Worm (Caenorhabditis elegans) whole organism, L2 larva: ENCODE measurements around the gene B0563.7.

ENCODE experiments used
- C34F6.9 ChIP-seq: fragments of 150-350 bp; optimal IDR thresholded peaks from 2 replicates; lab custom pipeline; 2014; ENCODE audit warnings: missing biosample characterization, missing genetic modification characterization
- alr-1 ChIP-seq: fragments of 150-350 bp; optimal IDR thresholded peaks from 2 replicates; lab custom pipeline; 2014; ENCODE audit warnings: missing biosample characterization, missing genetic modification characterization
- aly-2 ChIP-seq: fragments of 150-350 bp; optimal IDR thresholded peaks from 2 replicates; lab custom pipeline; 2014; ENCODE audit warnings: missing biosample characterization, missing genetic modification characterization
- ama-1 ChIP-seq: fragments of 150-350 bp; optimal IDR thresholded peaks from 2 replicates; lab custom pipeline; 2018; ENCODE audit warnings: inconsistent platforms
- blmp-1 ChIP-seq: sonication (generic microtip); optimal IDR thresholded peaks from 2 replicates; lab custom pipeline; 2017; ENCODE audit warnings: missing genetic modification characterization, mild to moderate bottlenecking, missing compliant biosample characterization, antibody characterized with exemption, moderate library complexity; ENCODE audit not compliant: insufficient read depth
- crh-2 ChIP-seq: sonication (generic microtip); optimal IDR thresholded peaks from 2 replicates; lab custom pipeline; 2017; ENCODE audit warnings: missing biosample characterization, missing genetic modification characterization
- dmd-4 ChIP-seq: sonication (generic microtip); optimal IDR thresholded peaks from 2 replicates; lab custom pipeline; 2017; ENCODE audit warnings: missing biosample characterization, missing genetic modification characterization
- egl-27 ChIP-seq: sonication (generic microtip); optimal IDR thresholded peaks from 3 replicates; lab custom pipeline; 2017; ENCODE audit warnings: missing biosample characterization, missing genetic modification reagents, missing genetic modification characterization
- fos-1 ChIP-seq: fragments of 150-350 bp; optimal IDR thresholded peaks from 2 replicates; lab custom pipeline; 2014; ENCODE audit warnings: missing biosample characterization, missing genetic modification characterization
- gmeb-1 ChIP-seq: fragments of 150-350 bp; optimal IDR thresholded peaks from 2 replicates; lab custom pipeline; 2014; ENCODE audit warnings: missing biosample characterization, missing genetic modification characterization
- lin-39 ChIP-seq: fragments of 150-350 bp; optimal IDR thresholded peaks from 2 replicates; lab custom pipeline; 2014; ENCODE audit warnings: missing biosample characterization, missing genetic modification reagents, missing genetic modification characterization
- lsy-2 ChIP-seq, 2 experiments: fragments of 150-350 bp in 1 of 2; sonication (generic microtip) in 1 of 2; optimal IDR thresholded peaks; 2 replicates each; lab custom pipeline; 2014 to 2017; ENCODE audit warnings: missing biosample characterization in 2 of 2, missing genetic modification characterization in 2 of 2
- mab-5 ChIP-seq: fragments of 150-350 bp; optimal IDR thresholded peaks from 2 replicates; lab custom pipeline; 2014; ENCODE audit warnings: missing biosample characterization, missing genetic modification characterization
- mbf-1 ChIP-seq: sonication (generic microtip); optimal IDR thresholded peaks from 2 replicates; lab custom pipeline; 2017; ENCODE audit warnings: missing biosample characterization, missing genetic modification characterization
- mdl-1 ChIP-seq, 2 experiments: fragments of 150-350 bp in 1 of 2; sonication (generic microtip) in 1 of 2; optimal IDR thresholded peaks; 2 replicates each; lab custom pipeline; 2017; ENCODE audit warnings: missing biosample characterization in 2 of 2, missing genetic modification characterization in 2 of 2
- nhr-10 ChIP-seq: sonication (generic microtip); optimal IDR thresholded peaks from 2 replicates; lab custom pipeline; 2017; ENCODE audit warnings: missing biosample characterization, missing genetic modification characterization
- nhr-11 ChIP-seq: fragments of 150-350 bp; optimal IDR thresholded peaks from 2 replicates; lab custom pipeline; 2014; ENCODE audit warnings: missing biosample characterization, missing genetic modification characterization
- nhr-12 ChIP-seq: fragments of 150-350 bp; optimal IDR thresholded peaks from 2 replicates; lab custom pipeline; 2014; ENCODE audit warnings: missing biosample characterization, missing genetic modification characterization
- nhr-129 ChIP-seq: fragments of 150-350 bp; optimal IDR thresholded peaks from 2 replicates; lab custom pipeline; 2014; ENCODE audit warnings: missing biosample characterization, missing genetic modification characterization
- nhr-21 ChIP-seq: fragments of 150-350 bp; optimal IDR thresholded peaks from 2 replicates; lab custom pipeline; 2014; ENCODE audit warnings: missing biosample characterization, missing genetic modification characterization
- nhr-23 ChIP-seq: fragments of 150-350 bp; optimal IDR thresholded peaks from 2 replicates; lab custom pipeline; 2014; ENCODE audit warnings: missing biosample characterization, missing genetic modification reagents, missing genetic modification characterization
- nhr-25 ChIP-seq: fragments of 150-350 bp; sonication (generic microtip); optimal IDR thresholded peaks from 3 replicates; lab custom pipeline; 2014; ENCODE audit warnings: missing biosample characterization, missing genetic modification characterization
- nhr-6 ChIP-seq: fragments of 150-350 bp; optimal IDR thresholded peaks from 2 replicates; lab custom pipeline; 2014; ENCODE audit warnings: missing biosample characterization, missing genetic modification characterization
- peb-1 ChIP-seq: fragments of 150-350 bp; optimal IDR thresholded peaks from 2 replicates; lab custom pipeline; 2014; ENCODE audit warnings: missing biosample characterization, missing genetic modification characterization
- skn-1 ChIP-seq: sonication (generic microtip); optimal IDR thresholded peaks from 2 replicates; lab custom pipeline; 2017; ENCODE audit warnings: missing biosample characterization, missing genetic modification characterization
- sma-3 ChIP-seq: sonication (generic microtip); optimal IDR thresholded peaks from 2 replicates; lab custom pipeline; 2016; ENCODE audit warnings: missing genetic modification reagents, missing genetic modification characterization, missing compliant biosample characterization
- sma-9 ChIP-seq, 2 experiments: fragments of 150-350 bp in 1 of 2; sonication (generic microtip) in 1 of 2; optimal IDR thresholded peaks; 2 replicates each; lab custom pipeline; 2014 to 2016; ENCODE audit warnings: missing genetic modification characterization in 2 of 2, mild to moderate bottlenecking in 1 of 2, missing biosample characterization in 1 of 2, missing compliant biosample characterization in 1 of 2, missing genetic modification reagents in 1 of 2, moderate library complexity in 1 of 2
- snpc-4 ChIP-seq: fragments of 150-350 bp; optimal IDR thresholded peaks from 2 replicates; lab custom pipeline; 2014; ENCODE audit warnings: missing biosample characterization, missing genetic modification characterization
- unc-39 ChIP-seq: fragments of 150-350 bp; optimal IDR thresholded peaks from 2 replicates; lab custom pipeline; 2014; ENCODE audit warnings: missing biosample characterization, missing genetic modification characterization
- zag-1 ChIP-seq: fragments of 150-350 bp; optimal IDR thresholded peaks from 2 replicates; lab custom pipeline; 2014; ENCODE audit warnings: missing biosample characterization, missing genetic modification characterization
- ztf-1 ChIP-seq: fragments of 200-800 bp; sonication (Bioruptor generic); conservative IDR thresholded peaks from 2 replicates; pipeline ENCODE4 v1.3.6; 2022; ENCODE audit warnings: missing genetic modification characterization, missing compliant biosample characterization
- ztf-11 ChIP-seq: sonication (generic microtip); optimal IDR thresholded peaks from 2 replicates; lab custom pipeline; 2017; ENCODE audit warnings: missing biosample characterization, missing genetic modification characterization
- ztf-4 ChIP-seq: fragments of 150-350 bp; optimal IDR thresholded peaks from 2 replicates; lab custom pipeline; 2014; ENCODE audit warnings: missing biosample characterization, missing genetic modification characterization

Gene B0563.7

ce11 chrX:9171241-9171640 lies 17.1 kb upstream of the B0563.7 start, which contains the start of gene B0563.1:
Gene B0563.1 (plus strand): TSS chrX:9171541.
- TF ChIP-seq sma-3 (no peak), lin-39 (tag; lab: Kevin White, UChicago) (no peak), nhr-129 (tag; lab: Kevin White, UChicago) (no peak), skn-1 (tag; lab: Kevin White, UChicago) (no peak), ama-1 (lab: Kevin White, UChicago) (no peak), aly-2 (no peak), mbf-1 (tag; lab: Kevin White, UChicago) (no peak)

ce11 chrX:9170058-9170457 lies 15.9 kb upstream of the B0563.7 start:
- TF ChIP-seq nhr-10 (tag; lab: Kevin White, UChicago) (no peak), mbf-1 (tag; lab: Kevin White, UChicago) (no peak), gmeb-1 (tag; lab: Kevin White, UChicago) (no peak), nhr-23 (tag; lab: Kevin White, UChicago) (no peak), nhr-6 (tag; lab: Kevin White, UChicago) (no peak), C34F6.9 (tag; lab: Kevin White, UChicago) (no peak), ztf-1 (GFP tag; lab: Robert Waterston, UW) (no peak), nhr-11 (no peak), zag-1 (tag; lab: Kevin White, UChicago) (no peak), alr-1 (tag; lab: Kevin White, UChicago) (no peak), mab-5 (no peak), aly-2 (no peak), nhr-12 (tag; lab: Kevin White, UChicago) (no peak), fos-1 (tag; lab: Kevin White, UChicago) (no peak), sma-9 (GFP tag; optimal IDR thresholded peaks at IDR 0.05; lab: Kevin White, UChicago) (no peak), sma-9 (tag; optimal IDR thresholded peaks at IDR 0.05; lab: Kevin White, UChicago) (no peak), snpc-4 (tag; lab: Kevin White, UChicago) (no peak), unc-39 (tag; lab: Kevin White, UChicago) (no peak)
- TF ChIP-seq, all 48 proteins: peak for 0

- TF ChIP-seq crh-2: no peak
- no peak for TF ChIP-seq fos-1 (tag; lab: Kevin White, UChicago)
- TF ChIP-seq peb-1 (tag; lab: Kevin White, UChicago): no peak
- TF ChIP-seq, all 48 proteins: peak for 0
Observed at ce11 chrX:9168239-9168638, 14.1 kb upstream of the B0563.7 start, which contains the start of gene B0563.9. Gene B0563.9 (plus strand): TSS chrX:9168539.

ce11 chrX:9166921-9167320 lies 12.8 kb upstream of the B0563.7 start, which contains the start of gene B0563.10:
Gene B0563.10 (minus strand): TSS chrX:9167245.
- TF ChIP-seq ztf-11 (tag; lab: Kevin White, UChicago) (no peak), mdl-1 (tag; optimal IDR thresholded peaks at IDR 0.05; lab: Kevin White, UChicago) (no peak), unc-39 (tag; lab: Kevin White, UChicago) (no peak), egl-27 (tag; lab: Kevin White, UChicago) (no peak), nhr-25 (tag; lab: Kevin White, UChicago) (no peak), lsy-2 (tag; optimal IDR thresholded peaks at IDR 0.05; lab: Kevin White, UChicago) (no peak), nhr-10 (tag; lab: Kevin White, UChicago) (no peak), ztf-4 (tag; lab: Kevin White, UChicago) (no peak), nhr-11 (no peak), nhr-23 (tag; lab: Kevin White, UChicago) (no peak), peb-1 (tag; lab: Kevin White, UChicago) (no peak), blmp-1 (tag; lab: Kevin White, UChicago) (no peak), dmd-4 (tag; lab: Kevin White, UChicago) (no peak), crh-2 (no peak), C34F6.9 (tag; lab: Kevin White, UChicago) (no peak), snpc-4 (tag; lab: Kevin White, UChicago) (no peak), nhr-129 (tag; lab: Kevin White, UChicago) (no peak)

- no peak for TF ChIP-seq nhr-21 (tag; lab: Kevin White, UChicago)
- TF ChIP-seq lsy-2 (tag; optimal IDR thresholded peaks at IDR 0.05; lab: Kevin White, UChicago): no peak
- no peak for TF ChIP-seq ztf-4 (tag; lab: Kevin White, UChicago)
- TF ChIP-seq mdl-1 (tag; optimal IDR thresholded peaks at IDR 0.05; lab: Kevin White, UChicago): no peak
- TF ChIP-seq nhr-11: no peak
- no peak for TF ChIP-seq aly-2
- TF ChIP-seq, all 48 proteins: peak for 0
Observed at ce11 chrX:9162864-9163263, 8.7 kb upstream of the B0563.7 start, which contains the start of gene tsp-11. Gene tsp-11 (plus strand): TSS chrX:9163164.
